Worm (Caenorhabditis elegans): Measurements from ENCODE around the gene swsn-1.

Gene swsn-1

ce11 chrV:20249438-20250120 is at the start of gene swsn-1:
Gene swsn-1 (minus strand): TSS chrV:20249488.
- TF ChIP-seq eor-1 (tag; optimal IDR thresholded peaks at IDR 0.05), result no peak
- TF ChIP-seq nfya-1 (tag; optimal IDR thresholded peaks at IDR 0.05; ENCODE audit: insufficient read depth), result peak; percentile 63
- TF ChIP-seq pqm-1 (tag; optimal IDR thresholded peaks at IDR 0.05), result peak; percentile 6
- TF ChIP-seq hmg-11 (tag; optimal IDR thresholded peaks at IDR 0.05), result peak; percentile 85
- TF ChIP-seq lin-15B (tag; optimal IDR thresholded peaks at IDR 0.05), result peak; percentile 10
- TF ChIP-seq ceh-28 (tag; optimal IDR thresholded peaks at IDR 0.05), result peak; percentile 36

ce11 chrV:20297650-20298049 is 48.4 kb upstream of the swsn-1 start, which contains the start of gene ZC15.5:
Gene ZC15.5 (plus strand): TSS chrV:20297950.
- TF ChIP-seq lsy-12 (tag; optimal IDR thresholded peaks at IDR 0.05) (no peak), lin-15B (tag; optimal IDR thresholded peaks at IDR 0.05) (no peak), hmg-11 (tag; optimal IDR thresholded peaks at IDR 0.05) (no peak), zag-1 (tag; optimal IDR thresholded peaks at IDR 0.05) (no peak), nhr-67 (tag; optimal IDR thresholded peaks at IDR 0.05) (no peak), snpc-4 (tag; optimal IDR thresholded peaks at IDR 0.05) (no peak), ceh-16 (tag; optimal IDR thresholded peaks at IDR 0.05) (no peak), sea-2 (GFP tag; optimal IDR thresholded peaks at IDR 0.05) (no peak), ceh-28 (tag; optimal IDR thresholded peaks at IDR 0.05) (no peak), pha-4 (tag; optimal IDR thresholded peaks at IDR 0.05) (no peak), egl-5 (tag; optimal IDR thresholded peaks at IDR 0.05) (no peak), nhr-12 (tag; optimal IDR thresholded peaks at IDR 0.05) (no peak), unc-62 (GFP tag; optimal IDR thresholded peaks at IDR 0.05) (no peak), fkh-10 (GFP tag; optimal IDR thresholded peaks at IDR 0.05) (no peak), nhr-237 (tag; optimal IDR thresholded peaks at IDR 0.05) (no peak), nfya-1 (tag; optimal IDR thresholded peaks at IDR 0.05; ENCODE audit: insufficient read depth) (no peak), ztf-4 (tag; optimal IDR thresholded peaks at IDR 0.05) (no peak), ceh-82 (tag; optimal IDR thresholded peaks at IDR 0.05) (no peak), skn-1 (tag; optimal IDR thresholded peaks at IDR 0.05) (no peak)

DNA sequence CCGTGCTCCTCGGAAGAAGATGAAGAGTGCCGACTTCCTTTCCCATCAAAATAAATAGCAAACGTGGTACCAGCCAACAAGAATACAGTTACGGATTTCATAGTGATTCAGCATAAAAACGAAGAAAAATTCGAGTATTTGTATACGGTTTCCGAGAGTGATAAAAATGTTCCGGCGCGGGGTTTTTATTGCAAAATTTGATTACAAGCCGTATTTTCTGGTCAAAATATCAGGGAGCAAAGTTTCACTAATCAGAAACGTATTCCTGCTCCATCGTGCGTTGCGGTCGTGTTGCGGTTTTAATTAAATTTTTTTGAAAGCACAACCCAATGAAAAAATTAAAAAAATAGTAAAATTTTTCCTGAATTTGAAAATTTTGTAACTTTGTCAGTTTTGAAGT is 45.1 kb upstream of the swsn-1 start, which contains the start of gene clec-261:
Gene clec-261, minus strand, starts transcription at position 101 of the 400 bp plus-strand sequence.
- TF ChIP-seq fkh-2 (tag; optimal IDR thresholded peaks at IDR 0.05) (no peak), mdl-1 (tag; optimal IDR thresholded peaks at IDR 0.05) (no peak), fos-1 (tag; optimal IDR thresholded peaks at IDR 0.05) (no peak), nhr-11 (tag; optimal IDR thresholded peaks at IDR 0.05) (no peak), elt-1 (tag; optimal IDR thresholded peaks at IDR 0.05) (no peak), ceh-16 (tag; optimal IDR thresholded peaks at IDR 0.05) (no peak), nhr-12 (tag; optimal IDR thresholded peaks at IDR 0.05) (no peak), snpc-4 (tag; optimal IDR thresholded peaks at IDR 0.05) (no peak)

DNA sequence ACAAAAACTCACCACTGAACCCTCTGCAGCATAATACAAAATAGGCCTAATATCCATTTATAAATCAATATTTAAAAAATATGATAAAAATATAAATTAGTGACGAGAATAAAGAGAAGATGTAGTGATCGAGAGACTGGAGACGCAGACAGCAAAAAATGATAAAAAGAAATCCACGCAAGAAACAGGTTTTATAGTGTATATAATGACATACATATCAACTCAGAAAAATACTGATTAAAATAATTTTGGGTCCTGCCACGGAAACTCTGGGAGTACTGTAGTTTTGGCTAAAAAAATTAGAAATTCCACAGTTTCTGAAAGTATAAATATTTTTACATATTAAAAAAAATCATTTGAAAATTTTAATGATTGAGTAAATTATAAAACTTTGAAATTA is 40.0 kb upstream of the swsn-1 start, which contains the start of gene mlt-4:
Gene mlt-4, minus strand, starts transcription at position 101 of the 400 bp plus-strand sequence.
- TF ChIP-seq egl-27 (tag; optimal IDR thresholded peaks at IDR 0.05), result no peak
- no peak for TF ChIP-seq nhr-11 (tag; optimal IDR thresholded peaks at IDR 0.05)
- no peak for TF ChIP-seq daf-12 (tag; optimal IDR thresholded peaks at IDR 0.05)
- TF ChIP-seq fos-1 (tag; optimal IDR thresholded peaks at IDR 0.05), result no peak
- TF ChIP-seq aly-2 (tag; optimal IDR thresholded peaks at IDR 0.05), result no peak
- TF ChIP-seq mdl-1 (tag; optimal IDR thresholded peaks at IDR 0.05), result no peak

DNA sequence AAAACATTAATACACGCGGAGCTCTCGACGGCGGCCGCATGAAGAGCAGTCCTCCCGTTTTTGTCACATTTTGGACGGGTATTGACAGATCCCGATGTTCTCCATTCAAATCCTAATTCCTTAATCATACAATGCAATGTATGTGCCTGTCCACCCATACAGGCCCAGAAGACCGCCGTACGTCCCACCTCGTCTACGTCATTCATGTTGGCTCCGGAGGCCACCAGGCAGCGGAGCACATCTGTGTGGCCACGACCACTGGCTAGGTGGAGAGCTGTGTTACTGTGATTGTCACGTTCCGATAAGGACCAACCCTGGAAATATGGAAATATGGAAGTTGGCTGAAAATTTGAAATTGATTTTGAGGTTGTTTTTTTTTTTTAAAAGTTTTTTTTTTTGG is 33.5 kb upstream of the swsn-1 start:
- TF ChIP-seq nfya-1 (tag; optimal IDR thresholded peaks at IDR 0.05; ENCODE audit: insufficient read depth) (no peak), ZK546.5 (tag; optimal IDR thresholded peaks at IDR 0.05) (no peak), nhr-23 (tag; optimal IDR thresholded peaks at IDR 0.05) (no peak), lin-15B (tag; optimal IDR thresholded peaks at IDR 0.05) (no peak), nhr-25 (tag; optimal IDR thresholded peaks at IDR 0.05) (no peak), elt-1 (tag; optimal IDR thresholded peaks at IDR 0.05) (no peak), snpc-4 (tag; optimal IDR thresholded peaks at IDR 0.05) (no peak), elt-2 (tag; optimal IDR thresholded peaks at IDR 0.05) (no peak), jun-1 (tag; optimal IDR thresholded peaks at IDR 0.05) (no peak), nhr-11 (tag; optimal IDR thresholded peaks at IDR 0.05) (no peak), elt-3 (tag; optimal IDR thresholded peaks at IDR 0.05) (no peak), zag-1 (tag; optimal IDR thresholded peaks at IDR 0.05) (no peak), hmg-11 (tag; optimal IDR thresholded peaks at IDR 0.05) (no peak), mml-1 (tag; optimal IDR thresholded peaks at IDR 0.05) (no peak), unc-39 (tag; optimal IDR thresholded peaks at IDR 0.05) (no peak), ama-1 (optimal IDR thresholded peaks at IDR 0.05) (no peak), egl-5 (tag; optimal IDR thresholded peaks at IDR 0.05) (no peak), fkh-2 (tag; optimal IDR thresholded peaks at IDR 0.05) (no peak)

Data from whole organism, L3 larva.